Worm (Caenorhabditis elegans) whole organism, late embryonic: ENCODE measurements around the gene F21A3.2.

Source experiments
- ceh-2 ChIP-seq: sonication (generic microtip); optimal IDR thresholded peaks from 2 replicates; lab custom pipeline; 2016; ENCODE audit warnings: missing genotype, missing genetic modification characterization, missing compliant biosample characterization
- ceh-24 ChIP-seq: sonication (generic microtip); optimal IDR thresholded peaks from 2 replicates; lab custom pipeline; 2016; ENCODE audit warnings: mild to moderate bottlenecking, missing genetic modification characterization, missing compliant biosample characterization
- fkh-10 ChIP-seq: fragments of 150-350 bp; optimal IDR thresholded peaks from 2 replicates; lab custom pipeline; 2014; ENCODE audit warnings: missing biosample characterization, missing genetic modification reagents, missing genetic modification characterization
- hlh-30 ChIP-seq: sonication (generic microtip); optimal IDR thresholded peaks from 2 replicates; lab custom pipeline; 2017; ENCODE audit warnings: antibody characterized with exemption, missing genetic modification characterization, missing compliant biosample characterization; ENCODE audit not compliant: insufficient read depth
- lin-11 ChIP-seq: fragments of 200-800 bp; sonication (Bioruptor generic); optimal IDR thresholded peaks from 2 replicates; lab custom pipeline; 2018; ENCODE audit warnings: mild to moderate bottlenecking, missing genetic modification characterization, missing compliant biosample characterization
- pag-3 ChIP-seq: sonication (generic microtip); optimal IDR thresholded peaks from 2 replicates; lab custom pipeline; 2016; ENCODE audit warnings: missing compliant biosample characterization, missing genetic modification characterization, borderline replicate concordance
- pqm-1 ChIP-seq: sonication (generic microtip); optimal IDR thresholded peaks from 2 replicates; lab custom pipeline; 2016; ENCODE audit warnings: missing genetic modification characterization, missing compliant biosample characterization
- rnt-1 ChIP-seq: sonication (generic microtip); optimal IDR thresholded peaks from 2 replicates; lab custom pipeline; 2016; ENCODE audit warnings: missing genetic modification characterization, missing compliant biosample characterization
- tbx-2 ChIP-seq: sonication (generic microtip); optimal IDR thresholded peaks from 2 replicates; lab custom pipeline; 2016; ENCODE audit warnings: missing genetic modification characterization, missing compliant biosample characterization
- tbx-7 ChIP-seq: sonication (generic microtip); optimal IDR thresholded peaks from 2 replicates; lab custom pipeline; 2016; ENCODE audit warnings: missing genotype, missing genetic modification characterization, missing compliant biosample characterization
- unc-55 ChIP-seq: sonication (generic microtip); optimal IDR thresholded peaks from 2 replicates; lab custom pipeline; 2017; ENCODE audit warnings: missing biosample characterization, missing genetic modification reagents, missing genetic modification characterization
- unc-86 ChIP-seq: sonication (generic microtip); optimal IDR thresholded peaks from 2 replicates; lab custom pipeline; 2016; ENCODE audit warnings: missing genetic modification characterization, missing compliant biosample characterization
- ztf-16 ChIP-seq: sonication (generic microtip); optimal IDR thresholded peaks from 2 replicates; lab custom pipeline; 2017; ENCODE audit warnings: missing genetic modification characterization, missing compliant biosample characterization

DNA sequence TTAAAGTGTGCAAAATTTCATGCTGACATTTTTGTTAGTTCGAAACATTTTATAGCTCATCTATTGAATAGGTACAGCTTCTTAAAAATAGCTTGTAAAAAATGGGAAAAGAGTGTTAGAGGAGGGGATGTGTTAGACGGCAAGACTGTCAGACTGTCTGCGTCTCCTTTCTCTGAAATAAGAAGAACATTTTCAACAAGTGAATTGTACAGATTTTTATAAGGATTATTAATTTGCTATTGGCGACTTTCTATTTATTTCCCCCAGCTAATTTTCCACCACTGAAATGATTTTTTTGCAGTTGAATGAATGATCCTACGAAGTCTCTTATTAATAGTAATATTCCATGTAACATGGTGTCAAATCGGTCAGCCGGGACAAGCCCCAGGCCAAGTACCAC lies 35.3 kb downstream of the F21A3.2 start, which contains the start of gene C06B8.7:
- TF ChIP-seq ceh-24 (tag; lab: Kevin White, UChicago) (no peak), pag-3 (no peak), hlh-30 (tag; lab: Kevin White, UChicago) (no peak), pqm-1 (tag; lab: Kevin White, UChicago) (no peak), unc-55 (GFP tag; lab: Kevin White, UChicago) (no peak), unc-86 (tag; lab: Kevin White, UChicago) (no peak), rnt-1 (tag; lab: Kevin White, UChicago) (no peak), fkh-10 (GFP tag; lab: Kevin White, UChicago) (no peak), ztf-16 (tag; lab: Kevin White, UChicago) (no peak), tbx-2 (tag; lab: Kevin White, UChicago) (no peak), tbx-7 (no peak), ceh-2 (tag; lab: Kevin White, UChicago) (no peak), lin-11 (no peak)
